Worm (Caenorhabditis elegans) whole organism, L4/young adult: ENCODE measurements around the gene rpn-12.

Experiments used
- W03F9.2 ChIP-seq: fragments of 150-350 bp; optimal IDR thresholded peaks from 2 replicates; lab custom pipeline; 2014; ENCODE audit warnings: missing biosample characterization, missing genetic modification characterization
- dao-5 ChIP-seq: sonication (generic microtip); optimal IDR thresholded peaks from 2 replicates; lab custom pipeline; 2016; ENCODE audit warnings: missing genotype, missing genetic modification characterization, moderate library complexity, missing compliant biosample characterization
- him-1 ChIP-seq: sonication (generic microtip); optimal IDR thresholded peaks from 2 replicates; lab custom pipeline; 2016; ENCODE audit warnings: missing genotype, missing genetic modification reagents, missing genetic modification characterization, missing compliant biosample characterization

DNA sequence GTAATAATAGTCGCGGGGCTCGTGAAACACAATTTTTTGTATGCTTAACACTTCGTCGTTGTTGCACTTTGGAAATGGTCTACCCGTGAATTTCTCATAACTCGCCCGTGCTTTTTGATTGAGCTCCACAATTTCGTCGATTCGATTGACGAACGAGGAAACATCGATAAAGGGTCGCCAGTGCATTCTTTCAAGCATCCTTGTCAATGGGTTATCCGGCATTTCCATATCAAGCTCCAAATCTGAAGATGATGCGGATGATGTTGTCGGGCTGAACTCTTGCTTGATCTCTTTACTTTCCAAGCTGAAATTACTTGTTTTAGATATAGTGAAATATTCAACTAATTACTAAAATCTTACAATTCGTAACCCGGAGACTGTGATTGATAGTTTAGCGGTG is 25.0 kb upstream of the rpn-12 start:
- TF ChIP-seq him-1 (tag; lab: Kevin White, UChicago): no peak
- TF ChIP-seq W03F9.2: no peak
- TF ChIP-seq dao-5 (tag; lab: Kevin White, UChicago): no peak
